Fruit fly (Drosophila melanogaster) whole organism, embryonic: Measurements from ENCODE around the gene CG9393.

Source experiments
- CG10267 ChIP-seq: fragments of 200-800 bp; sonication (Bioruptor generic); optimal IDR thresholded peaks from 2 replicates; lab custom pipeline; 2018; ENCODE audit warnings: missing biosample characterization, mild to moderate bottlenecking, missing genetic modification characterization, moderate library complexity
- CG11560 ChIP-seq: fragments of 200-800 bp; sonication (Bioruptor generic); IDR thresholded peaks from 3 replicates; pipeline ENCODE4 v1.3.6; 2022; ENCODE audit warnings: missing biosample characterization, missing genetic modification characterization
- CG15011 ChIP-seq: fragments of 200-800 bp; sonication (Bioruptor generic); optimal IDR thresholded peaks from 3 replicates; lab custom pipeline; 2018; ENCODE audit warnings: missing biosample characterization, mild to moderate bottlenecking, missing genetic modification characterization
- CG8281 ChIP-seq: fragments of 200-800 bp; sonication (Bioruptor generic); optimal IDR thresholded peaks from 2 replicates; lab custom pipeline; 2018; ENCODE audit warnings: missing biosample characterization, mild to moderate bottlenecking, missing genetic modification characterization, moderate library complexity
- CG9215 ChIP-seq: fragments of 200-800 bp; sonication (Bioruptor generic); IDR thresholded peaks from 2 replicates; pipeline ENCODE4 v1.3.6; 2022; ENCODE audit warnings: missing biosample characterization, missing genetic modification characterization
- Lpt ChIP-seq: fragments of >200 bp; optimal IDR thresholded peaks from 2 replicates; lab custom pipeline; 2018; ENCODE audit warnings: missing biosample characterization, missing genetic modification characterization
- hb ChIP-seq: fragments of 200-800 bp; sonication (Bioruptor generic); IDR thresholded peaks from 3 replicates; pipeline ENCODE4 v1.3.6; 2022; ENCODE audit warnings: missing biosample characterization, missing genetic modification characterization; ENCODE audit not compliant: partially characterized antibody
- kay ChIP-seq: fragments of 200-800 bp; sonication (Bioruptor generic); optimal IDR thresholded peaks from 2 replicates; lab custom pipeline; 2016; ENCODE audit warnings: missing biosample characterization, missing genetic modification characterization
- odd ChIP-seq: fragments of 200-800 bp; sonication (Bioruptor generic); optimal IDR thresholded peaks from 2 replicates; lab custom pipeline; 2017; ENCODE audit warnings: missing biosample characterization, mild to moderate bottlenecking, missing genetic modification characterization

DNA sequence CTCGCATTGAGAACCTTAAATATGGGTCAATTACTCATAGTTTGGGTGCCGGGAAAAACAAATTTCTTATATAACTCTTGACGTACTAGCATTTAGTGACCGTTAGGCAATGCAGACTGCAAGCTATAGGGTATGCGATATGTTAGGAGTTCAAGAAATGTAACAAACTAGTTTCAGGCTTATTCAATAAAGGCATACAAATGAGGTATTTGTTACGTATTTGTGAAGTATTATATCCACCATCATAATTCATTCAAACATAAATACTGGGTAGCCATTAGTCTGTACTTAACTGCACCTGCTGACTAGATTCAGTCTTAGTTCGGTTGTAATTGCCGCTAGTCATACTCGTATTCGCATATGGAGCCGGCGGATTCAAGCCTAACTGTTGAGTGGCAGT, 44.7 kb upstream of the CG9393 start:
- TF ChIP-seq CG10267 (tag; lab: Kevin White, UChicago) (no peak), CG8281 (tag; lab: Kevin White, UChicago) (no peak), CG11560 (tag; lab: Robert Waterston, UW) (no peak), odd (GFP tag; lab: Kevin White, UChicago) (no peak), kay (GFP tag; lab: Kevin White, UChicago) (no peak), hb (GFP tag; lab: Robert Waterston, UW) (0 out of 3 replicates have a peak, but pooled peaks have one; percentile 20), Lpt (no peak), CG9215 (GFP tag; lab: Robert Waterston, UW) (no peak), CG15011 (GFP tag; lab: Kevin White, UChicago) (no peak)
